Worm (Caenorhabditis elegans): ENCODE results near the gene F22E5.22.

ce11 chrII:2702757-2703156, 37.1 kb downstream of the F22E5.22 start, which contains the start of gene sri-60:
- TF ChIP-seq unc-62 (GFP tag; optimal IDR thresholded peaks at IDR 0.05): no peak
- no peak for TF ChIP-seq mep-1 (tag; optimal IDR thresholded peaks at IDR 0.05)
- no peak for TF ChIP-seq nhr-237 (tag; optimal IDR thresholded peaks at IDR 0.05)
- no peak for TF ChIP-seq pha-4 (tag; optimal IDR thresholded peaks at IDR 0.05)
- TF ChIP-seq tbx-8 (GFP tag; optimal IDR thresholded peaks at IDR 0.05): no peak
- no peak for TF ChIP-seq snpc-4 (tag; optimal IDR thresholded peaks at IDR 0.05)
- TF ChIP-seq ztf-11 (tag; optimal IDR thresholded peaks at IDR 0.05): no peak
- TF ChIP-seq M03D4.4 (tag; optimal IDR thresholded peaks at IDR 0.05): no peak
- TF ChIP-seq ceh-83 (GFP tag; optimal IDR thresholded peaks at IDR 0.05): no peak

Measured in whole organism, mixed stage, embryonic.